Fruit fly (Drosophila melanogaster) whole organism, pupa: ENCODE results near the gene MED6.

Experiments
- CG10348 ChIP-seq: fragments of 200-800 bp; sonication (Bioruptor generic); IDR thresholded peaks from 2 replicates; pipeline ENCODE4 v1.3.6; 2022; ENCODE audit warnings: missing biosample characterization, missing genetic modification characterization
- CG12605 ChIP-seq: fragments of 200-800 bp; sonication (Bioruptor generic); IDR thresholded peaks from 2 replicates; pipeline ENCODE4 v1.3.6; 2022; ENCODE audit warnings: missing biosample characterization, missing genetic modification characterization
- CG13204 ChIP-seq: fragments of 200-800 bp; sonication (Bioruptor generic); optimal IDR thresholded peaks from 2 replicates; lab custom pipeline; 2018; ENCODE audit warnings: missing biosample characterization, mild to moderate bottlenecking, missing genetic modification characterization, moderate library complexity
- CG14655 ChIP-seq: fragments of 200-800 bp; sonication (Bioruptor generic); optimal IDR thresholded peaks from 3 replicates; lab custom pipeline; 2017; ENCODE audit warnings: mild to moderate bottlenecking, missing biosample characterization, missing genetic modification reagents, missing genetic modification characterization
- CG15710 ChIP-seq: fragments of 200-800 bp; sonication (Bioruptor generic); optimal IDR thresholded peaks from 2 replicates; lab custom pipeline; 2018; ENCODE audit warnings: missing biosample characterization, mild to moderate bottlenecking, missing genetic modification characterization, moderate library complexity
- CG17806 ChIP-seq: fragments of 200-800 bp; sonication (Bioruptor generic); optimal IDR thresholded peaks from 2 replicates; lab custom pipeline; 2018; ENCODE audit warnings: missing biosample characterization, mild to moderate bottlenecking, missing genetic modification characterization, moderate library complexity
- CG32121 ChIP-seq: fragments of 200-800 bp; sonication (Bioruptor generic); IDR thresholded peaks from 2 replicates; pipeline ENCODE4 v1.3.6; 2022; ENCODE audit warnings: missing biosample characterization, missing genetic modification characterization
- CG34367 ChIP-seq: fragments of 200-800 bp; sonication (Bioruptor generic); optimal IDR thresholded peaks from 2 replicates; lab custom pipeline; 2018; ENCODE audit warnings: missing biosample characterization, mild to moderate bottlenecking, missing genetic modification characterization
- CG4496 ChIP-seq: fragments of 200-800 bp; sonication (Bioruptor generic); IDR thresholded peaks from 3 replicates; pipeline ENCODE4 v1.3.6; 2022; ENCODE audit warnings: missing biosample characterization, missing genetic modification characterization
- CG8159 ChIP-seq: fragments of 200-800 bp; sonication (Bioruptor generic); optimal IDR thresholded peaks from 3 replicates; lab custom pipeline; 2018; ENCODE audit warnings: missing biosample characterization, mild to moderate bottlenecking, missing genetic modification characterization, moderate library complexity
- CG8301 ChIP-seq: fragments of 200-800 bp; sonication (Bioruptor generic); optimal IDR thresholded peaks from 2 replicates; lab custom pipeline; 2018; ENCODE audit warnings: missing biosample characterization, mild to moderate bottlenecking, missing genetic modification characterization
- CG9948 ChIP-seq: fragments of 200-800 bp; sonication (Bioruptor generic); optimal IDR thresholded peaks from 2 replicates; lab custom pipeline; 2018; ENCODE audit warnings: missing biosample characterization, mild to moderate bottlenecking, missing genetic modification characterization, moderate library complexity
- D1 ChIP-seq: fragments of 200-800 bp; sonication (Bioruptor generic); optimal IDR thresholded peaks from 2 replicates; lab custom pipeline; 2018; ENCODE audit warnings: missing biosample characterization, mild to moderate bottlenecking, missing genetic modification characterization, moderate library complexity
- EcR ChIP-seq: fragments of 200-800 bp; sonication (Bioruptor generic); optimal IDR thresholded peaks from 3 replicates; lab custom pipeline; 2019; ENCODE audit warnings: missing biosample characterization, missing genetic modification characterization, mild to moderate bottlenecking, moderate library complexity, missing genetic modification reagents
- Ets98B ChIP-seq: fragments of 200-800 bp; sonication (Bioruptor generic); IDR thresholded peaks from 2 replicates; pipeline ENCODE4 v1.3.6; 2022; ENCODE audit warnings: missing biosample characterization, missing genetic modification characterization
- Pif1A ChIP-seq: fragments of 200-800 bp; sonication (Bioruptor generic); optimal IDR thresholded peaks from 3 replicates; lab custom pipeline; 2016; ENCODE audit warnings: missing biosample characterization, missing genetic modification characterization
- Pif1B ChIP-seq: fragments of 200-800 bp; sonication (Bioruptor generic); optimal IDR thresholded peaks from 3 replicates; lab custom pipeline; 2016; ENCODE audit warnings: missing biosample characterization, missing genetic modification characterization
- Snoo ChIP-seq: fragments of 200-800 bp; sonication (Bioruptor generic); optimal IDR thresholded peaks from 3 replicates; lab custom pipeline; 2017; ENCODE audit warnings: missing biosample characterization, mild to moderate bottlenecking, missing genetic modification characterization, inconsistent platforms
- fd96Ca ChIP-seq: fragments of 200-800 bp; sonication (Bioruptor generic); IDR thresholded peaks from 3 replicates; pipeline ENCODE4 v1.3.6; 2022; ENCODE audit warnings: missing biosample characterization, missing genetic modification characterization
- gl ChIP-seq: fragments of 200-800 bp; sonication (Bioruptor generic); optimal IDR thresholded peaks from 2 replicates; lab custom pipeline; 2018; ENCODE audit warnings: missing biosample characterization, mild to moderate bottlenecking, missing genetic modification characterization
- rn ChIP-seq: fragments of 200-800 bp; sonication (Bioruptor generic); IDR thresholded peaks from 2 replicates; pipeline ENCODE4 v1.3.6; 2022; ENCODE audit warnings: missing biosample characterization, missing genetic modification characterization

MED6 gene

DNA sequence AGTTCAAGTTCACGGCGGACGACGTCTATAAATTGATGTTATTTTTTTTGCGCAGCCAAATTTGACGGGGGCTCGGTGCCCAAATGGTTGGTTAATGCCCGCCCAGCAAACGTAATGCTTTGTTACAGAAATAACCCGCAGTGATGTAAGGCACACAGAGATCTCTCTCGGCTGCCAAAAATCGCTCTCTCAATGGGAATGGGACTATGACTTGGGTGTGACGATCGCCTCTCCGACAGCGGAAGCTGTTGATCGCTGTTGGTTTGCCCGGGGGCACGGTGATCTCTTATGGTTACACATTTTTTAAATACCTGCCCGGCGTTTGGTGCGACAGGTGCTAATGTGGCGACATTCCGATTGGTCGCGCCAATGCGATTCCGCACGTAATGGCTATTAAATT lies 1.3 kb upstream of the MED6 start:
- TF ChIP-seq CG32121 (peak; percentile 46; the same call in 1 of the 2 replicates), gl (no peak)

DNA sequence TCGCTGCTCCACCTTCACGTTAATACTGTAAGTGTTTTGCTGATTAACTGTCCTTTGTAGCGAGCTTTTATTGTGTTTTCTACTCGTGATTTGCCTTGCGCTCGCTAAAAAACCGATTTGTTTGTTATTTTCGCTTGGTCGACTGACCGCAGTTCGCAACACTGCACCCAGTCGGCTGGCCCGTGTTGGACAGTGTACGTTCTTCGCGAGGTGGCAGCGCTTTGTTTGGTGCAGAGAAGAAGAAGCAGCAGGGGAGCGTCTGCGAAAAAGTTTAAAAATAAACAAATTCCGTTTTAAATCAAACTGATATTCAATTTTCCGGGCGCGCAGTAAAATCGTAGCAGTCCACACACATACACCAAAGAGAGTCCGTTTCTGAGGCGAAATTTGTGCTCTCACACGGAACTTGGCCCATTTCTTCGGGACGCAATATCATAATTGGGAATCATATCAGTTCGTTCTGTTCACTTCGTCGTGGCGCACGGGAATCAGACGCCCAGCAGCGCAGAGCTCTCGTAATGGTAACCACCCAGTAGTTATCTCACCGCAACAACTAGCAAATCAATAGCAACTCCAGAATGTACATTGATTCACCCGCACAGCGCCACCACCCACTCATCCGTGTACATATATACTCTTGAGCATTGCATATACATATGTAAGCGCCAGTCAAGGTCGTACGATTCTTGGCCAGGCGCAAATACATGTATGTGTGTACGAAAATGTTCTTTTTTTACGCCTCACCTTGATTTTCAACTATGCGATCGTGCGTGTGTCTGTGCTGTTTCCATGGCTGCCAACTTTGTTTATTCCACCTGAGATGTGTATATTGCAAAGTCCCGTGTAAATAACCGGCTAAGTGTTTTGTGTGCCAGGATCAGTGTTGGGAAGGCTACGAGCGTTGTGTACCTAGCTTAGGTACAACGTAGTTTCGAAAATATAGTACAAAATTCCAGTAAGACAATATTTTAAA lies 878 bp downstream of the MED6 start, which contains the start of gene Naa80:
Gene Naa80, plus strand, starts transcription at position 215 of the 973 bp plus-strand sequence.
- TF ChIP-seq rn (GFP tag; lab: Robert Waterston, UW) (peak; percentile 48; the same call in 1 of the 2 replicates), Ets98B (GFP tag; lab: Robert Waterston, UW) (peak; percentile 52), CG4496 (GFP tag; lab: Robert Waterston, UW) (peak; percentile 37; the same call in 1 of the 3 replicates), EcR (peak; percentile 79), fd96Ca (GFP tag; lab: Robert Waterston, UW) (0 out of 3 replicates have a peak, but pooled peaks have one; percentile 39), CG10348 (GFP tag; lab: Robert Waterston, UW) (no peak), CG13204 (GFP tag; lab: Kevin White, UChicago) (no peak), Snoo (tag; lab: Kevin White, UChicago) (peak; percentile 44), CG8159 (tag; lab: Kevin White, UChicago) (peak; percentile 15), CG32121 (no peak), CG15710 (peak; percentile 41), CG12605 (GFP tag; lab: Robert Waterston, UW) (no peak), Pif1B (GFP tag; lab: Kevin White, UChicago) (no peak), D1 (tag; lab: Kevin White, UChicago) (no peak), CG9948 (tag; lab: Kevin White, UChicago) (no peak), Pif1A (GFP tag; lab: Kevin White, UChicago) (peak; percentile 80), CG34367 (tag; lab: Kevin White, UChicago) (peak; percentile 57), CG14655 (no peak), CG17806 (peak; percentile 8), gl (peak; percentile 62), CG8301 (tag; lab: Kevin White, UChicago) (peak; percentile 32)

DNA sequence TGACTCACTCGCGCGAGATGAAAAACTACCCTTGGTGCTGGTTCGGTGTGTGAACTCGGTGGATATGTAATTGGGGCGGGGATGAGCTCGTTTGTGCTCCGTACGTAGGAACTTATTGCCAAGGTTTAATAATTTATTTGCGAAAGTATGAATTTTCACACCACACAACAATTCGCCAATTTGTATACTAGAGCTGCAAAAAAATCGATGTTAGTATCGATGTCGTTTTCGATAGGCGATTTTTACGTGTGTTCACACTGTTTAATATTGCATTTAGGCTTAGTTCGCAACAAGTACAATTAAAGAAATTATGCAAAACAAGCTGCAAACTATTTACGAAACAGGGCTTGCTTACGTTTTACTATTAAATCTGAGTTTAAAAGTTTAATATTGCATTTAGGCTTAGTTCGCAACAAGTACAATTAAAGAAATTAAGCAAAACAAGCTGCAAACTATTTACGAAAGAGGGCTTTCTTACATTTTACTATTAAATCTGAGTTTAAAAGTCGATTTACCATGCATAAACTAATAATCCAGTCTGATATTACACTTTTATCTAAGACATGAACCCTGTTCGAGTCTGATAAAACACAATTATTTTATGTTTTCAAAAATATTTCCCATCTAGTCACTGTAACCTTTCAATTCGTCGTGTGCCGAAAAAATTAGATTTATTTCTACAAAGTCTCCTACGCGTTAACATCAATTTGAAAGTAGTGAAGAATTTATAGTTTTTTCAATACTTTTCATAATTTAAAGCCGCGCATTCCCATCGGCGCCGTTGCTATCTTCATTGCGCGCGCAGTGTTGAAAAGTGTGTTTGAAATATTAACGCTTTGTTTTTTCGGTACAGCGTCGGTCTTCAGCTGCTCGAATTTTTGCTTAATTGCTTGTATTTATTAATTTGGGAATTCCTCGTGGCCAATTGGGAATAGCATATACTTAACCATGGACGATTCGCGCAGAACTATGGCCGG lies 5.5 kb downstream of the MED6 start, which contains the start of the genes Snap24 and CG8478:
Gene Snap24, minus strand, starts transcription at position 196 of the 977 bp plus-strand sequence.
Gene CG8478, plus strand, starts transcription at position 696 of the 977 bp plus-strand sequence.
- TF ChIP-seq CG9948 (tag; lab: Kevin White, UChicago) (peak; percentile 28), Snoo (tag; lab: Kevin White, UChicago) (peak; percentile 12), CG12605 (GFP tag; lab: Robert Waterston, UW) (no peak), gl (no peak)
- TF ChIP-seq, all 21 proteins: peak for 2

DNA sequence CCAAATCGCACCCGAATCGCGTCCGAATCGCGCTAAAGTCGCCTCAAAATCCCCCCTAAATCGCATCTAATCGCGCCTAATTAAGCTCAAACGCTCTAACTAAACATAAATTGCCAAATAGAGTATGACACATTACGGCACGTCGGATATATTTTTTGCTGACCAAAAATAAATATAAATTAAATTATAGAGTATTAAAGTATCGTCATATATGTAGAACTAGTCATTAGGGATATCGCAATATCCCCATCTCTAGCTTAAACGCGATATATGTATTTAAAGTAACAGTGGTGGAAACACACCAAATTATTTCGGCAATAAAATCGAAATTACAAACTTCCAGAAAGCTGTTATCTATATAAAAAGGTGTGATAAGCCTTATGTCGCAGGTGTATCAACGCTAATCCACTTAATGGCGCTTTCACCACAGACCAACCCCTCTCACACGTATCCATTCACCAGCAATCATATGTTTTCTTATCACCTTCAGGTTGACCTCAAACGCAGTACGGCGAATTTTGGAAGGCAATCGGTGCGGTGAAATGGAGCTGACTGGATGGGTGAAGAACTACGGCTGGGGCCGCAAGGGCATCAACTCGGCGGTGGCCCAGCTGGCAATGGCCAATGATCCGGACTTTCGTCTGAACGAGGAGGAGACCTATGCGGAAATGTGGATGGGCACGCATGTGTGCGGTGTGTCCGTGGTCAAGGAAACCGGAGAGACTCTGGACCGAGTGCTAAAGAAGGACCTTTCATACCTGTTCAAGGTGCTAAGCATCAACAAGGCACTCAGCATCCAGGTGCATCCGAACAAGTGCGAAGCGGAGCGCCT lies 9.2 kb downstream of the MED6 start, which contains the start of gene Mpi:
Gene Mpi, plus strand, starts transcription at position 263 of the 832 bp plus-strand sequence.
- TF ChIP-seq CG4496 (GFP tag; lab: Robert Waterston, UW) (peak; percentile 35; the same call in 1 of the 3 replicates), fd96Ca (GFP tag; lab: Robert Waterston, UW) (no peak), CG17806 (peak; percentile 18), CG9948 (tag; lab: Kevin White, UChicago) (no peak), Snoo (tag; lab: Kevin White, UChicago) (peak; percentile 33), CG8159 (tag; lab: Kevin White, UChicago) (no peak), gl (no peak), EcR (peak; percentile 64)

DNA sequence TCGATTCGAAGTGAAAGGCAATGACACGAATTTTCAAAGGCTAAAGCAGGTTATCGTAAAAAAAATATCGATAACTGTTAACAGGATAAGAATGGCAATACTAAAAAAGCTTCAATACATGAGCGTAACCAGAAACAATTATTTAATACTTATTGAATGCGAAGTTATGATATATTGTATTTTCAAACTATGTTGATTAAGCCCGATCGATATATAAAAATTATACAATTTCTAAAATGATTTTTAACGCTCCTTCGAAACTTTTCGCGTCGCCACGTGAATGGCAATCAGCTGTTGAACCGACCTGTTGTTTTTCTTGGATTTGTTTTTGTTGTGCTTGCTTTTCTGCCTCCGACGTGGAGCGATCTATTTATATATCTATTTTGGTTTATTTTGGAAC lies 12.6 kb downstream of the MED6 start, which contains the start of the genes Alg12 and Rpt3R:
Gene Alg12, plus strand, starts transcription at position 305 of the 400 bp plus-strand sequence.
Gene Rpt3R, minus strand, starts transcription at position 324 of the 400 bp plus-strand sequence.
- no peak for TF ChIP-seq CG14655
- TF ChIP-seq EcR = peak; percentile 54
